Fruit fly (Drosophila melanogaster) S2 (cell line): ENCODE measurements around the gene CG9444.

Source experiments
- CG8478 ChIP-seq: fragments of >200 bp; optimal IDR thresholded peaks from 2 replicates; lab custom pipeline; 2018
- CTCF ChIP-seq, 2 experiments: fragments of >200 bp; optimal IDR thresholded peaks; 2 replicates each; lab custom pipeline; 2018

DNA sequence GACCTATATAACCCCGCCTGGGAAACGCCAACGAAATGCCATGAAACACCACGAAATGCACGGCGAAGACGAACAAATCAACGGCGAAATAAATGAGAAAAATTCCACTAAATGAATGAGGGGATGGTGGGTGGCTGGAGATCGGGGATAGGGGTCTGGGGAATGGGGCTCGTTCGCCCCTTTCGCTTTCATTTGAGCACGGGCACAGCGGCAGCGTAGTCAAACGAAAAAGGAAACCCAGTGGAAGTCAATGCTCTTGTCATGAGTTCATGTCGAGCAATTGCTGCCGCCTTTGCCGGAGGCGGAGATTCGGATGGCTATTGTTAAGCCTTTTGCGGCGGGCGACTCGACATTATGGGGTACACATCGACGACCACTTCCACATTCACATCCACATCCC, 19.2 kb upstream of the CG9444 start:
- TF ChIP-seq CTCF (optimal IDR thresholded peaks at IDR 0.05; lab: Kevin White, UChicago) = no peak
- TF ChIP-seq CG8478 (lab: Kevin White, UChicago) = no peak
